Worm (Caenorhabditis elegans) whole organism, L1 larva: Measurements from ENCODE around the gene ceh-53.

Source experiments
- aha-1 ChIP-seq: fragments of 150-350 bp; optimal IDR thresholded peaks from 2 replicates; lab custom pipeline; 2014; ENCODE audit warnings: missing biosample characterization, missing genetic modification characterization
- ama-1 ChIP-seq: fragments of 150-350 bp; optimal IDR thresholded peaks from 2 replicates; lab custom pipeline; 2014
- blmp-1 ChIP-seq: fragments of 150-350 bp; optimal IDR thresholded peaks from 2 replicates; lab custom pipeline; 2014; ENCODE audit warnings: missing biosample characterization, missing genetic modification characterization
- fkh-4 ChIP-seq: sonication (generic microtip); optimal IDR thresholded peaks from 2 replicates; lab custom pipeline; 2016; ENCODE audit warnings: missing compliant biosample characterization, missing genetic modification characterization, borderline replicate concordance
- nhr-47 ChIP-seq: sonication (generic microtip); optimal IDR thresholded peaks from 2 replicates; lab custom pipeline; 2016; ENCODE audit warnings: mild to moderate bottlenecking, missing genetic modification characterization, moderate library complexity, missing compliant biosample characterization
- nhr-77 ChIP-seq: fragments of 150-350 bp; optimal IDR thresholded peaks from 2 replicates; lab custom pipeline; 2014; ENCODE audit warnings: missing biosample characterization, missing genetic modification characterization
- pqm-1 ChIP-seq: sonication (generic microtip); optimal IDR thresholded peaks from 3 replicates; lab custom pipeline; 2017; ENCODE audit warnings: missing biosample characterization, missing genetic modification characterization
- snpc-4 ChIP-seq: fragments of 150-350 bp; optimal IDR thresholded peaks from 2 replicates; lab custom pipeline; 2014; ENCODE audit warnings: missing biosample characterization, missing genetic modification characterization
- sptf-1 ChIP-seq: fragments of 150-350 bp; optimal IDR thresholded peaks from 2 replicates; lab custom pipeline; 2014; ENCODE audit warnings: missing biosample characterization, missing genetic modification characterization
- unc-130 ChIP-seq: fragments of 150-350 bp; optimal IDR thresholded peaks from 2 replicates; lab custom pipeline; 2017; ENCODE audit warnings: missing biosample characterization, missing genetic modification characterization, inconsistent platforms
- unc-62 ChIP-seq: fragments of 150-350 bp; optimal IDR thresholded peaks from 2 replicates; lab custom pipeline; 2014; ENCODE audit warnings: missing biosample characterization, missing genetic modification reagents, missing genetic modification characterization

DNA sequence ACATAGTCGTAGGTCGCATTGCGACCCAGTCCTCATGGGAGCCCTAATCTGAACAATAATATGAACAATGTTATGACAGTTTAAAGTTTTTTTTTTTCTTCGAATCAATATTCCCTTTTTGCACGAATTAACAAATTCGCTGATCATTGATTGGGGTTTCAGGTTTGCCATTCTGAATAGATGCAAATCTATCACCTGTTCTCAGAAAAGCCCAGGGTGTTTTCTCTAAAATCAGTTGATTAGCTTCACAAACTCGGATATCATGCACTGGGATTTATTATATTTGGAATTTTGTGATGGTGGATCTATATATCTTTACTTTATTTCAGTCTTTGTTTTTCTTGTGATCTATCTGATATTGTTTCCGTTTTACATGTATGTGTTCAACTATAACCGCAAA is 44.7 kb upstream of the ceh-53 start, which contains the start of gene srz-23:
- no peak for TF ChIP-seq nhr-47
- no peak for TF ChIP-seq fkh-4
- no peak for TF ChIP-seq snpc-4
- TF ChIP-seq unc-62 (GFP tag; lab: Kevin White, UChicago) = no peak
- no peak for TF ChIP-seq unc-130
- no peak for TF ChIP-seq sptf-1 (tag; lab: Kevin White, UChicago)
- TF ChIP-seq pqm-1 (tag; lab: Kevin White, UChicago) = no peak
- TF ChIP-seq aha-1 = no peak
- no peak for TF ChIP-seq ama-1 (lab: Kevin White, UChicago)
- TF ChIP-seq nhr-77 (tag; lab: Kevin White, UChicago) = no peak
- no peak for TF ChIP-seq blmp-1 (tag; lab: Kevin White, UChicago)
